Worm (Caenorhabditis elegans): ENCODE data around the gene F15H10.9.

The F15H10.9 gene

DNA sequence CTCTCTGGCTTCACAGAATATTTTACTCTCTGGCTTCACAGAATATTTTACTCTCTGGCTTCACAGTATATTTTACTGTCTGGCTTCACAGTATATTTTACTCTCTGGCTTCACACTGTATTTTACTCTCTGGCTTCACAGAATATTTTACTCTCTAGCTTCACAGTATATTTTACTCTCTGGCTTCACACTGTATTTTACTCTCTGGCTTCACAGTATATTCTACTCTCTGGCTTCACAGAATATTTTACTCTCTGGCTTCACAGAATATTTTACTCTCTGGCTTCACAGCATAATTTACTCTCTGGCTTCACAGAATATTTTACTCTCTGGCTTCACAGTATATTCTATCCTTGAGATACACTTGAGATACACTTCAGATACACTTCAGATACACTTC lies 35.8 kb upstream of the F15H10.9 start:
- TF ChIP-seq mxl-2 (GFP tag; conservative IDR thresholded peaks at IDR 0.05), result 0 out of 2 replicates have a peak, but pooled peaks have one; percentile 22
- TF ChIP-seq madf-5 (GFP tag; IDR thresholded peaks at IDR 0.05), result peak in 1 of 2 experiments; percentile 74; a peak in 1 of 4 replicates
- peak; percentile 89 for TF ChIP-seq F26F4.8 (GFP tag; conservative IDR thresholded peaks at IDR 0.05)
- TF ChIP-seq Y105C5A.15 (GFP tag; IDR thresholded peaks at IDR 0.05), result peak; percentile 61; the same call in 1 of the 2 replicates
- TF ChIP-seq lin-1 (GFP tag; IDR thresholded peaks at IDR 0.05), result 0 out of 2 replicates have a peak, but pooled peaks have one; percentile 16
- 0 out of 2 replicates have a peak, but pooled peaks have one; percentile 11 for TF ChIP-seq ctbp-1 (GFP tag; IDR thresholded peaks at IDR 0.05)
- TF ChIP-seq lim-7 (GFP tag; IDR thresholded peaks at IDR 0.05), result peak; percentile 62; the same call in 1 of the 2 replicates

DNA sequence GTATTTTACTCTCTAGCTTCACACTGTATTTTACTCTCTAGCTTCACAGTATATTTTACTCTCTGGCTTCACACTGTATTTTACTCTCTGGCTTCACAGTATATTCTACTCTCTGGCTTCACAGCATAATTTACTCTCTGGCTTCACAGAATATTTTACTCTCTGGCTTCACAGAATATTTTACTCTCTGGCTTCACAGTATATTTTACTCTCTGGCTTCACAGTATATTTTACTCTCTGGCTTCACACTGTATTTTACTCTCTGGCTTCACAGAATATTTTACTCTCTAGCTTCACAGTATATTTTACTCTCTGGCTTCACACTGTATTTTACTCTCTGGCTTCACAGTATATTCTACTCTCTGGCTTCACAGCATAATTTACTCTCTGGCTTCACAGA lies 35.4 kb upstream of the F15H10.9 start:
- 0 out of 2 replicates have a peak, but pooled peaks have one; percentile 9 for TF ChIP-seq dmd-6 (GFP tag; IDR thresholded peaks at IDR 0.05)

DNA sequence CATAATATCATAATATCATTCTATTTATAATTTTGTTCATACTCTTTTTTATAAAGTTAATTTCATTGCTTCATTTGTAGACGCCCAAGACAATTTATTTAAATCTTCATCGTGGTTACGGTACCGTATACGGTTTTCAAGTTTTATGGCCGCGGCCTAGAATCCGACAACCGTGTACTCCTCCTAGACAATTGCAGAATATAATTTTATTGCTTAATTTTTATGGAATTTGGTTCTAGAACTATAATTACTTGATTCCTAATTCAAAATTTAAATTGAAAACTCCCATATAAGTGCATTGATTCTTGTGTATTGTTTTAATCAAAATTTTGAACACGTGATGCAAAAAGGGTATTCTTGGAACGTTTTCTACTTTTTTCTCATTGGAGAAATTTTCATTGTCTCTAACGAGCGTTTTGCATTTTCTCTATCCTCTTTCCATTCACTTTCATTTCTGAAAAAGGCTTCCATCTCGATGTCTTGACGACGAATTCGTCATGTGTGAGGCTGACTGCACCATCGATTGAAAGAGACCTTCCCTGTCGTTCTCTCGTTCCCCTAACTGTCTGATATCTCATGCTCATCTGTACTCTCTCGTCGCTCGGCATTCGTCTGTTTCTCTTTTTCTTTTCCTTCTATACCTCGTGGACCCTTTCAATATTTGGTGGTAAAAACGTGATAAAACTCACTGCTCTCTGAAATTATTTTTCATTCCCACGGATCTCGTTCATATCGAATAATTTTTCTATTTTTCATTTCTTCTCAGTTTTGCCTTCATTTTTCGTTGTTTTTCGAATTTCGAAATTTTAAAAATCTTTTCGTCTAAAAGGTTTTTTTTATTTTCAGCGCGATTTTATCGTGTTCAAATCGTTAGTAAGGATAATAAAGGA lies 26.9 kb upstream of the F15H10.9 start, which contains the start of gene pap-1:
Gene pap-1, plus strand, starts transcription at position 840 of the 890 bp plus-strand sequence.
- peak; percentile 20; the same call in 1 of the 2 replicates for TF ChIP-seq lin-38 (GFP tag; IDR thresholded peaks at IDR 0.05)
- no peak for TF ChIP-seq tra-1 (GFP tag; IDR thresholded peaks at IDR 0.05)
- no peak for TF ChIP-seq ceh-44 (GFP tag; IDR thresholded peaks at IDR 0.05)
- TF ChIP-seq T20F7.1 (GFP tag; optimal IDR thresholded peaks at IDR 0.05), result no peak
- no peak for TF ChIP-seq nhr-48 (tag; optimal IDR thresholded peaks at IDR 0.05)
- TF ChIP-seq mxl-2 (GFP tag; conservative IDR thresholded peaks at IDR 0.05), result no peak
- TF ChIP-seq hlh-30 (tag; optimal IDR thresholded peaks at IDR 0.05; ENCODE audit: insufficient read depth), result peak; percentile 95
- no peak for TF ChIP-seq php-3 (GFP tag; IDR thresholded peaks at IDR 0.05)
- TF ChIP-seq saeg-2 (GFP tag; IDR thresholded peaks at IDR 0.05), result no peak
- no peak for TF ChIP-seq set-16 (GFP tag; IDR thresholded peaks at IDR 0.05)
- peak; percentile 28 for TF ChIP-seq mxl-3 (GFP tag; optimal IDR thresholded peaks at IDR 0.05)
- no peak for TF ChIP-seq zfp-2 (tag; optimal IDR thresholded peaks at IDR 0.05)
- TF ChIP-seq dmd-6 (GFP tag; IDR thresholded peaks at IDR 0.05), result no peak
- no peak for TF ChIP-seq aly-2 (tag; optimal IDR thresholded peaks at IDR 0.05)
- no peak for TF ChIP-seq nhr-77 (tag; optimal IDR thresholded peaks at IDR 0.05)
- no peak for TF ChIP-seq unc-62 (GFP tag; optimal IDR thresholded peaks at IDR 0.05 in 1 of 2)
- no peak for TF ChIP-seq unc-62 (tag; optimal IDR thresholded peaks at IDR 0.05)
- no peak for TF ChIP-seq nhr-10 (tag; optimal IDR thresholded peaks at IDR 0.05)
- TF ChIP-seq ztf-7 (tag; optimal IDR thresholded peaks at IDR 0.05), result no peak
- peak in 1 of 2 experiments; percentile 25 for TF ChIP-seq hif-1 (tag; optimal IDR thresholded peaks at IDR 0.05)
- TF ChIP-seq gei-8 (GFP tag; optimal IDR thresholded peaks at IDR 0.05), result no peak
- peak; percentile 75 for TF ChIP-seq mes-2 (tag; optimal IDR thresholded peaks at IDR 0.05; ENCODE audit: poor library complexity, severe bottlenecking)
- no peak for TF ChIP-seq F37D6.2 (tag; optimal IDR thresholded peaks at IDR 0.05)
- TF ChIP-seq daf-16 (GFP tag; optimal IDR thresholded peaks at IDR 0.05), result no peak
- TF ChIP-seq daf-16 (tag; optimal IDR thresholded peaks at IDR 0.05), result no peak
- peak; percentile 15 for TF ChIP-seq aha-1 (tag)
- TF ChIP-seq snpc-4 (tag; optimal IDR thresholded peaks at IDR 0.05), result no peak
- peak in 1 of 2 experiments; percentile 36 for TF ChIP-seq lsy-2 (tag; optimal IDR thresholded peaks at IDR 0.05)
- TF ChIP-seq Y75B8A.6 (GFP tag; IDR thresholded peaks at IDR 0.05), result no peak
- TF ChIP-seq dmd-9 (GFP tag; IDR thresholded peaks at IDR 0.05), result no peak
- TF ChIP-seq hlh-11 (tag; optimal IDR thresholded peaks at IDR 0.05), result peak; percentile 57
- no peak for TF ChIP-seq attf-4 (tag; optimal IDR thresholded peaks at IDR 0.05)
- TF ChIP-seq ces-1 (GFP tag; optimal IDR thresholded peaks at IDR 0.05), result no peak
- peak; percentile 6 for TF ChIP-seq unc-130 (GFP tag; optimal IDR thresholded peaks at IDR 0.05)
- peak; percentile 59 for TF ChIP-seq ceh-28 (tag; optimal IDR thresholded peaks at IDR 0.05)
- peak in 1 of 2 experiments; percentile 67 for TF ChIP-seq mdl-1 (tag; optimal IDR thresholded peaks at IDR 0.05)
